Worm (Caenorhabditis elegans) whole organism, midembryonic: ENCODE data around the gene Y73F8A.32.
A peak's percentile ranks its signal among the peaks of the same experiment; 100 is the strongest.

ENCODE experiments used
- T22C8.4 ChIP-seq: fragments of 200-800 bp; sonication (Bioruptor generic); IDR thresholded peaks from 2 replicates; pipeline ENCODE4 v1.3.6; 2022; ENCODE audit warnings: missing genetic modification characterization, missing compliant biosample characterization
- cog-1 ChIP-seq: sonication (generic microtip); optimal IDR thresholded peaks from 2 replicates; lab custom pipeline; 2016; ENCODE audit warnings: missing genetic modification characterization, missing compliant biosample characterization
- flt-1 ChIP-seq: fragments of 200-800 bp; sonication (Bioruptor generic); IDR thresholded peaks from 2 replicates; pipeline ENCODE4 v1.3.6; 2022; ENCODE audit warnings: missing genetic modification characterization, missing compliant biosample characterization
- klf-2 ChIP-seq: fragments of 200-800 bp; sonication (Bioruptor generic); conservative IDR thresholded peaks from 2 replicates; pipeline ENCODE4 v1.3.6; 2022; ENCODE audit warnings: missing genetic modification reagents, missing genetic modification characterization, missing compliant biosample characterization
- med-1 ChIP-seq: sonication (generic microtip); optimal IDR thresholded peaks from 2 replicates; lab custom pipeline; 2017; ENCODE audit warnings: missing genetic modification characterization, mild to moderate bottlenecking, missing compliant biosample characterization, antibody characterized with exemption, missing genetic modification reagents; ENCODE audit not compliant: insufficient read depth
- ref-1 ChIP-seq: fragments of 200-800 bp; sonication (Bioruptor generic); conservative IDR thresholded peaks from 2 replicates; pipeline ENCODE4 v1.3.6; 2022; ENCODE audit warnings: missing genetic modification reagents, missing genetic modification characterization, missing compliant biosample characterization
- tab-1 ChIP-seq: fragments of 200-800 bp; sonication (Bioruptor generic); IDR thresholded peaks from 2 replicates; pipeline ENCODE4 v1.3.6; 2022; ENCODE audit warnings: missing genetic modification characterization, missing compliant biosample characterization
- ztf-23 ChIP-seq: fragments of 200-800 bp; sonication (Bioruptor generic); IDR thresholded peaks from 2 replicates; pipeline ENCODE4 v1.3.6; 2022; ENCODE audit warnings: missing genetic modification reagents, missing genetic modification characterization, missing compliant biosample characterization
- ztf-29 ChIP-seq: fragments of 200-800 bp; sonication (Bioruptor generic); IDR thresholded peaks from 2 replicates; pipeline ENCODE4 v1.3.6; 2022; ENCODE audit warnings: missing genetic modification reagents, missing genetic modification characterization, missing compliant biosample characterization

Y73F8A.32 gene

DNA sequence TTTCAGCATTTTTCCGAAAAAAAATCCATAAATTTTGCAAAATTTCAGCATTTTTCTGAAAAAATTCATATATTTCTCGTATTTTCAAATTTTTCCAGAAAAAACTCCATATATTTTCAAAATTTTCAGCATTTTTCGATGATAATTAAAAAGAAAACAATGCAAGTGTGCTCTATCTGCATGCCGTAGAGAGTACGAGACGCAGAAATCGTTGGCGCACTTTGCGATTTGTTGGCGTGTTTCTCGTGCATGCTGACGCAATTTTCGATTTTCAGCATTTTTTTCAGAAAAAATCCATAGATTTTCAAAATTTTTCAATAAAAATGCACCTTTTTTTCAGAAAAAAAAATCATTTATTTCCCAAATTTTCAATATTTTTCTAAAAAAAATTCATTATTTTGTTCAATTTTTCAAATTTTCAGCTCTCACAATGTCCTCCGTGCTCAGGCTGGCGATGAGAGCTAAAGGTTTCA lies 48.8 kb downstream of the Y73F8A.32 start, which contains the start of gene Y73F8A.27:
TSS of gene Y73F8A.27 (plus strand) at position 423 of the 473 bp plus-strand sequence.
- TF ChIP-seq T22C8.4 (GFP tag; lab: Robert Waterston, UW) (no peak), flt-1 (no peak), ref-1 (GFP tag; lab: Robert Waterston, UW) (no peak), klf-2 (GFP tag; lab: Robert Waterston, UW) (no peak), ztf-23 (peak; percentile 22; the same call in 1 of the 2 replicates), ztf-29 (no peak), cog-1 (peak; percentile 25), med-1 (GFP tag; lab: Kevin White, UChicago) (no peak), tab-1 (GFP tag; lab: Robert Waterston, UW) (no peak)

DNA sequence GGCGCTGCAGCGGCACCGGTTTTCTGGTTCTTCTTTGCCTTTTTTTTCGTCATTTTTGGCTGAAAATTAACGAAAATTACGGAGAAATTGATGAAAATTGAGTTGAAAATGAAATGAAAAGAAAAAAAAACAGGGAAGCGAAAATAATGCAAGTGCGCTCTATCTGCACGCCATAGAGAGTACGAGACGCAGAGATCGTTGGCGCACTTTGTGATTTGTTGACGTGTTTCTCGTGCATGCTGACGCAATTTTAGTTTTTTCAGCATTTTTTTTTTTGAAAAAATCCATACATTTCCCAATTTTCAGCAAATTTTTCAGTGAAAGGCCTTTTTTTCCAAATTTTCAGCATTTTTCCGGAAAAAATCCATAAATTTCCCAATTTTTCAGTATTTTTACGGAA lies 49.8 kb downstream of the Y73F8A.32 start, which contains the start of gene ntl-11:
TSS of gene ntl-11 (minus strand) at position 66 of the 400 bp plus-strand sequence.
- TF ChIP-seq klf-2 (GFP tag; lab: Robert Waterston, UW) (0 out of 2 replicates have a peak, but pooled peaks have one; percentile 45), med-1 (GFP tag; lab: Kevin White, UChicago) (peak; percentile 25), tab-1 (GFP tag; lab: Robert Waterston, UW) (no peak), ztf-23 (peak; percentile 76; the same call in 1 of the 2 replicates), ztf-29 (peak; percentile 8; the same call in 1 of the 2 replicates), ref-1 (GFP tag; lab: Robert Waterston, UW) (no peak), cog-1 (peak; percentile 80), T22C8.4 (GFP tag; lab: Robert Waterston, UW) (0 out of 2 replicates have a peak, but pooled peaks have one; percentile 37), flt-1 (peak; percentile 76)
